Worm (Caenorhabditis elegans) whole organism, mixed stage, embryonic: ENCODE measurements around the gene C15H11.13.

Source experiments
- blmp-1 ChIP-seq: fragments of 150-350 bp; optimal IDR thresholded peaks from 2 replicates; lab custom pipeline; 2014; ENCODE audit warnings: missing biosample characterization, missing genetic modification characterization
- ces-1 ChIP-seq: fragments of 150-350 bp; optimal IDR thresholded peaks from 2 replicates; lab custom pipeline; 2014; ENCODE audit warnings: missing biosample characterization, missing genetic modification reagents, missing genetic modification characterization
- lin-13 ChIP-seq: fragments of 150-350 bp; optimal IDR thresholded peaks from 2 replicates; lab custom pipeline; 2014; ENCODE audit warnings: missing biosample characterization, missing genetic modification characterization
- mab-5 ChIP-seq: fragments of 150-350 bp; optimal IDR thresholded peaks from 2 replicates; lab custom pipeline; 2014; ENCODE audit warnings: missing biosample characterization, missing genetic modification characterization
- mep-1 ChIP-seq: fragments of 150-350 bp; optimal IDR thresholded peaks from 2 replicates; lab custom pipeline; 2017; ENCODE audit warnings: missing biosample characterization, missing genetic modification reagents, missing genetic modification characterization, inconsistent platforms
- nhr-237 ChIP-seq: fragments of 150-350 bp; optimal IDR thresholded peaks from 2 replicates; lab custom pipeline; 2014; ENCODE audit warnings: missing biosample characterization, missing genetic modification characterization
- pha-4 ChIP-seq: fragments of 150-350 bp; optimal IDR thresholded peaks from 2 replicates; lab custom pipeline; 2018; ENCODE audit warnings: missing biosample characterization, missing genetic modification reagents, missing genetic modification characterization
- sem-2 ChIP-seq: fragments of 200-800 bp; sonication (Bioruptor generic); optimal IDR thresholded peaks from 2 replicates; lab custom pipeline; 2018; ENCODE audit warnings: mild to moderate bottlenecking, missing genetic modification characterization, missing compliant biosample characterization
- snpc-4 ChIP-seq: fragments of 150-350 bp; optimal IDR thresholded peaks from 2 replicates; lab custom pipeline; 2014; ENCODE audit warnings: missing biosample characterization, missing genetic modification characterization
- unc-120 ChIP-seq: sonication (generic microtip); optimal IDR thresholded peaks from 2 replicates; lab custom pipeline; 2017; ENCODE audit warnings: missing genetic modification characterization, missing compliant biosample characterization; ENCODE audit not compliant: poor library complexity, severe bottlenecking
- unc-39 ChIP-seq: fragments of 150-350 bp; optimal IDR thresholded peaks from 2 replicates; lab custom pipeline; 2014; ENCODE audit warnings: missing biosample characterization, missing genetic modification characterization

- no peak for TF ChIP-seq sem-2 (GFP tag; lab: Kevin White, UChicago)
- no peak for TF ChIP-seq blmp-1 (tag; lab: Kevin White, UChicago)
- no peak for TF ChIP-seq lin-13 (tag; lab: Kevin White, UChicago)
- TF ChIP-seq nhr-237, result no peak
- TF ChIP-seq mep-1, result no peak
- no peak for TF ChIP-seq ces-1
- no peak for TF ChIP-seq unc-120
- no peak for TF ChIP-seq unc-39 (tag; lab: Kevin White, UChicago)
- no peak for TF ChIP-seq snpc-4
- no peak for TF ChIP-seq mab-5
- TF ChIP-seq pha-4, result no peak
These were observed 27.5 kb downstream of the C15H11.13 start, which contains the start of gene pas-1 for ce11 chrV:14422317-14422716.
